Fruit fly (Drosophila melanogaster) whole organism, adult: ENCODE results near the gene CG6652.

ENCODE experiments used
- CG12768 ChIP-seq: fragments of 200-800 bp; sonication (Bioruptor generic); optimal IDR thresholded peaks from 2 replicates; lab custom pipeline; 2017; ENCODE audit warnings: missing biosample characterization, missing genetic modification characterization, mild to moderate bottlenecking, moderate library complexity, missing genetic modification reagents
- CG33017 ChIP-seq: fragments of 200-800 bp; sonication (Bioruptor generic); optimal IDR thresholded peaks from 2 replicates; lab custom pipeline; 2018; ENCODE audit warnings: missing biosample characterization, mild to moderate bottlenecking, missing genetic modification characterization, moderate library complexity
- CG5204 ChIP-seq: fragments of 200-800 bp; sonication (Bioruptor generic); optimal IDR thresholded peaks from 2 replicates; lab custom pipeline; 2016; ENCODE audit warnings: missing biosample characterization, missing genetic modification characterization
- CG7045 ChIP-seq: fragments of 200-800 bp; sonication (Bioruptor generic); optimal IDR thresholded peaks from 2 replicates; lab custom pipeline; 2017; ENCODE audit warnings: missing biosample characterization, mild to moderate bottlenecking, missing genetic modification characterization
- CG7101 ChIP-seq: fragments of 200-800 bp; sonication (Bioruptor generic); optimal IDR thresholded peaks from 2 replicates; lab custom pipeline; 2018; ENCODE audit warnings: missing biosample characterization, mild to moderate bottlenecking, missing genetic modification characterization, moderate library complexity
- Crg-1 ChIP-seq: fragments of 200-800 bp; sonication (Bioruptor generic); optimal IDR thresholded peaks from 2 replicates; lab custom pipeline; 2016; ENCODE audit warnings: missing biosample characterization, missing genetic modification characterization
- cnc ChIP-seq, 2 experiments: fragments of >200 bp; optimal IDR thresholded peaks; 2 replicates each; lab custom pipeline; 2017
- pad ChIP-seq: fragments of 200-800 bp; sonication (Bioruptor generic); optimal IDR thresholded peaks from 3 replicates; lab custom pipeline; 2017; ENCODE audit warnings: missing biosample characterization, missing genetic modification characterization, mild to moderate bottlenecking, moderate library complexity, missing genetic modification reagents

- TF ChIP-seq CG7045 (GFP tag; lab: Kevin White, UChicago) (no peak), CG7101 (no peak), CG33017 (tag; lab: Kevin White, UChicago) (no peak), Crg-1 (GFP tag; lab: Kevin White, UChicago) (no peak), cnc (optimal IDR thresholded peaks at IDR 0.05; lab: Kevin White, UChicago) (no peak), CG12768 (GFP tag; lab: Kevin White, UChicago) (no peak), pad (no peak), CG5204 (GFP tag; lab: Kevin White, UChicago) (no peak)
Measured at dm6 chr3L:17007496-17007895, 15.2 kb downstream of the CG6652 start.
